Fruit fly (Drosophila melanogaster) whole organism, embryonic: Measurements from ENCODE around the gene Appl.

Experiments
- Ada2b ChIP-seq: fragments of 200-800 bp; sonication (Bioruptor generic); IDR thresholded peaks from 2 replicates; pipeline ENCODE4 v1.3.6; 2022; ENCODE audit warnings: missing biosample characterization, missing genetic modification characterization
- Adf1 ChIP-seq: fragments of 200-800 bp; sonication (Bioruptor generic); IDR thresholded peaks from 2 replicates; pipeline ENCODE4 v1.3.6; 2022; ENCODE audit warnings: missing biosample characterization, missing genetic modification characterization
- Atf6 ChIP-seq: fragments of 200-800 bp; sonication (Bioruptor generic); IDR thresholded peaks from 2 replicates; pipeline ENCODE4 v1.3.6; 2022; ENCODE audit warnings: missing biosample characterization, missing genetic modification characterization
- CG12219 ChIP-seq: fragments of 200-800 bp; sonication (Bioruptor generic); optimal IDR thresholded peaks from 3 replicates; lab custom pipeline; 2018; ENCODE audit warnings: missing biosample characterization, mild to moderate bottlenecking, missing genetic modification characterization
- CG17802 ChIP-seq: fragments of 200-800 bp; sonication (Bioruptor generic); optimal IDR thresholded peaks from 2 replicates; lab custom pipeline; 2018; ENCODE audit warnings: missing biosample characterization, mild to moderate bottlenecking, missing genetic modification characterization, moderate library complexity
- CG18011 ChIP-seq: fragments of 200-800 bp; sonication (Bioruptor generic); optimal IDR thresholded peaks from 2 replicates; lab custom pipeline; 2017; ENCODE audit warnings: missing biosample characterization, missing genetic modification characterization, mild to moderate bottlenecking, moderate library complexity, missing genotype
- CG18599 ChIP-seq: fragments of 200-800 bp; sonication (Bioruptor generic); optimal IDR thresholded peaks from 3 replicates; lab custom pipeline; 2017; ENCODE audit warnings: missing biosample characterization, missing genetic modification characterization, mild to moderate bottlenecking, moderate library complexity, missing genetic modification reagents
- CG2678 ChIP-seq: fragments of 200-800 bp; sonication (Bioruptor generic); optimal IDR thresholded peaks from 3 replicates; lab custom pipeline; 2019; ENCODE audit warnings: missing biosample characterization, mild to moderate bottlenecking, missing genetic modification characterization, moderate library complexity
- CG3065 ChIP-seq: fragments of 200-800 bp; sonication (Bioruptor generic); optimal IDR thresholded peaks from 2 replicates; lab custom pipeline; 2016; ENCODE audit warnings: missing biosample characterization, missing genetic modification characterization
- CG31224 ChIP-seq: fragments of 200-800 bp; sonication (Bioruptor generic); IDR thresholded peaks from 2 replicates; pipeline ENCODE4 v1.3.6; 2022; ENCODE audit warnings: missing biosample characterization, missing genetic modification characterization
- CG31365 ChIP-seq: fragments of 200-800 bp; sonication (Bioruptor generic); optimal IDR thresholded peaks from 2 replicates; lab custom pipeline; 2018; ENCODE audit warnings: missing biosample characterization, mild to moderate bottlenecking, missing genetic modification characterization
- CG3726 ChIP-seq: fragments of 200-800 bp; sonication (Bioruptor generic); IDR thresholded peaks from 3 replicates; pipeline ENCODE4, ENCODE4 v1.3.6; 2022; ENCODE audit warnings: missing biosample characterization, missing genetic modification characterization
- CG6272 ChIP-seq: fragments of 200-800 bp; sonication (Bioruptor generic); IDR thresholded peaks from 2 replicates; pipeline ENCODE4 v1.3.6; 2022; ENCODE audit warnings: missing biosample characterization, missing genetic modification characterization
- CG6791 ChIP-seq: fragments of 200-800 bp; sonication (Bioruptor generic); IDR thresholded peaks from 3 replicates; pipeline ENCODE4 v1.3.6; 2022; ENCODE audit warnings: missing biosample characterization, missing genetic modification characterization; ENCODE audit not compliant: partially characterized antibody
- CG7928 ChIP-seq: fragments of 200-800 bp; sonication (Bioruptor generic); optimal IDR thresholded peaks from 2 replicates; lab custom pipeline; 2017; ENCODE audit warnings: missing biosample characterization, mild to moderate bottlenecking, missing genetic modification characterization
- CG8388 ChIP-seq: fragments of 200-800 bp; sonication (Bioruptor generic); optimal IDR thresholded peaks from 2 replicates; lab custom pipeline; 2019; ENCODE audit warnings: missing biosample characterization, mild to moderate bottlenecking, missing genetic modification characterization, moderate library complexity
- Dip2 ChIP-seq: fragments of 200-800 bp; sonication (Bioruptor generic); IDR thresholded peaks from 2 replicates; pipeline ENCODE4 v1.3.6; 2022; ENCODE audit warnings: missing biosample characterization, missing genetic modification characterization
- E2f1 ChIP-seq: fragments of 200-800 bp; sonication (Bioruptor generic); IDR thresholded peaks from 2 replicates; pipeline ENCODE4 v1.3.6; 2022; ENCODE audit warnings: missing biosample characterization, missing genetic modification characterization
- H15 ChIP-seq: fragments of 200-800 bp; sonication (Bioruptor generic); IDR thresholded peaks from 3 replicates; pipeline ENCODE4 v1.3.6; 2022; ENCODE audit warnings: missing biosample characterization, missing genetic modification characterization
- Hsf ChIP-seq: fragments of 200-800 bp; sonication (Bioruptor generic); optimal IDR thresholded peaks from 3 replicates; lab custom pipeline; 2016; ENCODE audit warnings: missing biosample characterization, missing genetic modification characterization
- Jarid2 ChIP-seq: fragments of 200-800 bp; sonication (Bioruptor generic); optimal IDR thresholded peaks from 3 replicates; lab custom pipeline; 2017; ENCODE audit warnings: mild to moderate bottlenecking, missing biosample characterization, missing genetic modification reagents, missing genetic modification characterization
- MTF-1 ChIP-seq: fragments of 200-800 bp; sonication (Bioruptor generic); optimal IDR thresholded peaks from 2 replicates; lab custom pipeline; 2018; ENCODE audit warnings: missing biosample characterization, mild to moderate bottlenecking, missing genetic modification characterization, borderline replicate concordance
- Med ChIP-seq: fragments of 200-800 bp; sonication (Bioruptor generic); peaks from one replicate; lab custom pipeline; 2016; ENCODE audit warnings: missing biosample characterization, missing genetic modification characterization, mild to moderate bottlenecking, inconsistent platforms, moderate library complexity
- Nf-YC ChIP-seq: fragments of 200-800 bp; optimal IDR thresholded peaks from 3 replicates; lab custom pipeline; 2019; ENCODE audit warnings: missing biosample characterization, mild to moderate bottlenecking, missing genetic modification characterization, moderate library complexity
- Ptx1 ChIP-seq: fragments of 200-800 bp; sonication (Bioruptor generic); IDR thresholded peaks from 2 replicates; pipeline ENCODE4 v1.3.6; 2022; ENCODE audit warnings: missing biosample characterization, missing genetic modification characterization
- Rx ChIP-seq: fragments of 200-800 bp; sonication (Bioruptor generic); IDR thresholded peaks from 2 replicates; pipeline ENCODE4 v1.3.6; 2022; ENCODE audit warnings: missing biosample characterization, missing genetic modification characterization
- Sin3A ChIP-seq: fragments of >200 bp; optimal IDR thresholded peaks from 2 replicates; lab custom pipeline; 2018
- Trl ChIP-seq, 3 experiments: fragments of >200 bp in 2 of 3; fragments of 200-800 bp in 1 of 3; sonication (Bioruptor generic) in 1 of 3; optimal IDR thresholded peaks; 2 replicates in 1 of 3; 3 replicates in 2 of 3; lab custom pipeline; 2016 to 2017; ENCODE audit warnings: missing biosample characterization in 1 of 3, missing genetic modification characterization in 1 of 3
- bsh ChIP-seq, 2 experiments: fragments of 200-800 bp; sonication (Bioruptor generic); optimal IDR thresholded peaks; 2 replicates each; lab custom pipeline; 2017 to 2018; ENCODE audit warnings: mild to moderate bottlenecking in 2 of 2, missing biosample characterization in 2 of 2, missing genetic modification characterization in 2 of 2, moderate library complexity in 1 of 2
- chinmo ChIP-seq: fragments of 200-800 bp; sonication (Bioruptor generic); IDR thresholded peaks from 4 replicates; pipeline ENCODE4 v1.3.6; 2022; ENCODE audit warnings: missing biosample characterization, missing genetic modification characterization; ENCODE audit not compliant: partially characterized antibody
- croc ChIP-seq: fragments of 200-800 bp; sonication (Bioruptor generic); conservative IDR thresholded peaks from 3 replicates; pipeline ENCODE4 v1.3.6; 2022; ENCODE audit warnings: missing biosample characterization, missing genetic modification characterization
- cwo ChIP-seq: fragments of 200-800 bp; sonication (Bioruptor generic); optimal IDR thresholded peaks from 3 replicates; lab custom pipeline; 2017; ENCODE audit warnings: missing biosample characterization, missing genetic modification characterization, mild to moderate bottlenecking, moderate library complexity, missing genetic modification reagents
- ems ChIP-seq: fragments of 200-800 bp; sonication (Bioruptor generic); optimal IDR thresholded peaks from 3 replicates; lab custom pipeline; 2016; ENCODE audit warnings: missing biosample characterization, missing genetic modification characterization
- esg ChIP-seq: fragments of 200-800 bp; sonication (Bioruptor generic); conservative IDR thresholded peaks from 2 replicates; pipeline ENCODE4 v1.3.6; 2022; ENCODE audit warnings: missing biosample characterization, missing genetic modification characterization
- fd102C ChIP-seq: fragments of 200-800 bp; sonication (Bioruptor generic); optimal IDR thresholded peaks from 2 replicates; lab custom pipeline; 2018; ENCODE audit warnings: missing biosample characterization, mild to moderate bottlenecking, missing genetic modification characterization, moderate library complexity
- grau ChIP-seq: fragments of 200-800 bp; optimal IDR thresholded peaks from 3 replicates; lab custom pipeline; 2019; ENCODE audit warnings: missing biosample characterization, mild to moderate bottlenecking, missing genetic modification characterization, moderate library complexity
- hkb ChIP-seq, 2 experiments: fragments of 200-800 bp in 1 of 2; fragments of >200 bp in 1 of 2; sonication (Bioruptor generic) in 1 of 2; IDR thresholded peaks in 1 of 2; optimal IDR thresholded peaks in 1 of 2; 2 replicates each; pipeline versions ENCODE4 v1.3.6 to Lab custom; 2017 to 2022; ENCODE audit warnings: missing biosample characterization in 1 of 2, missing genetic modification characterization in 1 of 2
- insv ChIP-seq, 2 experiments: fragments of 200-800 bp; sonication (Bioruptor generic); optimal IDR thresholded peaks; 3 replicates each; lab custom pipeline; 2016 to 2018; ENCODE audit warnings: missing biosample characterization in 2 of 2, missing genetic modification characterization in 2 of 2
- lov ChIP-seq, 2 experiments: fragments of 200-800 bp in 1 of 2; fragments of >200 bp in 1 of 2; sonication (Bioruptor generic) in 1 of 2; IDR thresholded peaks in 1 of 2; optimal IDR thresholded peaks in 1 of 2; 2 replicates in 1 of 2; 3 replicates in 1 of 2; pipeline versions ENCODE4 v1.3.6 to Lab custom; 2017 to 2022; ENCODE audit warnings: missing biosample characterization in 1 of 2, missing genetic modification characterization in 1 of 2
- onecut ChIP-seq: fragments of 200-800 bp; sonication (Bioruptor generic); IDR thresholded peaks from 2 replicates; pipeline ENCODE4 v1.3.6; 2022; ENCODE audit warnings: missing biosample characterization, missing genetic modification characterization
- p53 ChIP-seq: fragments of 200-800 bp; sonication (Bioruptor generic); optimal IDR thresholded peaks from 2 replicates; lab custom pipeline; 2016; ENCODE audit warnings: missing biosample characterization, missing genetic modification characterization
- prd ChIP-seq, 3 experiments: fragments of >200 bp in 2 of 3; fragments of 200-800 bp in 1 of 3; sonication (Bioruptor generic) in 1 of 3; optimal IDR thresholded peaks in 2 of 3; IDR thresholded peaks in 1 of 3; 2 replicates in 2 of 3; 3 replicates in 1 of 3; pipeline versions ENCODE4 v1.3.6 to Lab custom; 2017 to 2022; ENCODE audit warnings: missing biosample characterization in 1 of 3, missing genetic modification characterization in 1 of 3
- row ChIP-seq: fragments of 200-800 bp; sonication (Bioruptor generic); IDR thresholded peaks from 3 replicates; pipeline ENCODE4 v1.3.6; 2022; ENCODE audit warnings: missing biosample characterization, missing genetic modification characterization
- sens ChIP-seq: fragments of 200-800 bp; sonication (Bioruptor generic); peaks from one replicate; lab custom pipeline; 2016; ENCODE audit warnings: missing biosample characterization, missing genetic modification characterization
- slbo ChIP-seq: fragments of 200-800 bp; sonication (Bioruptor generic); IDR thresholded peaks from 2 replicates; pipeline ENCODE4 v1.3.6; 2022; ENCODE audit warnings: missing biosample characterization, missing genetic modification characterization
- zen2 ChIP-seq: fragments of 200-800 bp; sonication (Bioruptor generic); IDR thresholded peaks from 3 replicates; pipeline ENCODE4 v1.3.6; 2022; ENCODE audit warnings: missing biosample characterization, missing genetic modification characterization; ENCODE audit not compliant: partially characterized antibody
- zfh1 ChIP-seq: fragments of 200-800 bp; sonication (Bioruptor generic); IDR thresholded peaks from 3 replicates; pipeline ENCODE4 v1.3.6; 2022; ENCODE audit warnings: missing biosample characterization, missing genetic modification characterization

Appl gene

dm6 chrX:494191-494554, 36.1 kb upstream of the Appl start (continued):
- TF ChIP-seq Trl (optimal IDR thresholded peaks at IDR 0.05; lab: Kevin White, UChicago) = no peak
- TF ChIP-seq Trl (GFP tag; optimal IDR thresholded peaks at IDR 0.05; lab: Kevin White, UChicago) = no peak
- 0 out of 2 replicates have a peak, but pooled peaks have one; percentile 0 for TF ChIP-seq Dip2 (GFP tag; lab: Robert Waterston, UW)
- TF ChIP-seq CG18011 (GFP tag; lab: Kevin White, UChicago) = peak; percentile 95
- TF ChIP-seq cwo (GFP tag; lab: Kevin White, UChicago) = no peak
- TF ChIP-seq H15 (GFP tag; lab: Robert Waterston, UW) = no peak
- TF ChIP-seq lov (optimal IDR thresholded peaks at IDR 0.05; lab: Kevin White, UChicago) = no peak
- TF ChIP-seq lov (GFP tag; IDR thresholded peaks at IDR 0.05; lab: Robert Waterston, UW) = no peak
- TF ChIP-seq Hsf = no peak
- no peak for TF ChIP-seq CG6791 (GFP tag; lab: Robert Waterston, UW)
- no peak for TF ChIP-seq CG17802 (tag; lab: Kevin White, UChicago)
- peak in 1 of 2 experiments; percentile 16 for TF ChIP-seq insv (GFP tag; optimal IDR thresholded peaks at IDR 0.05; lab: Kevin White, UChicago)
- no peak for TF ChIP-seq CG6272 (GFP tag; lab: Robert Waterston, UW)
- TF ChIP-seq MTF-1 (GFP tag; lab: Kevin White, UChicago) = peak; percentile 30
- no peak for TF ChIP-seq p53 (GFP tag; lab: Kevin White, UChicago)
- no peak for TF ChIP-seq chinmo (GFP tag; lab: Robert Waterston, UW)
- TF ChIP-seq croc (GFP tag; lab: Robert Waterston, UW) = no peak

- TF ChIP-seq Ada2b (0 out of 2 replicates have a peak, but pooled peaks have one; percentile 11), Rx (GFP tag; lab: Robert Waterston, UW) (no peak), CG3726 (GFP tag; lab: Robert Waterston, UW) (no peak), slbo (GFP tag; lab: Robert Waterston, UW) (peak; percentile 30; the same call in 1 of the 2 replicates), CG17802 (tag; lab: Kevin White, UChicago) (no peak), Nf-YC (tag; lab: Kevin White, UChicago) (peak; percentile 68), hkb (optimal IDR thresholded peaks at IDR 0.05; lab: Kevin White, UChicago) (no peak), hkb (GFP tag; IDR thresholded peaks at IDR 0.05; lab: Robert Waterston, UW) (no peak), zen2 (no peak), ems (GFP tag; lab: Kevin White, UChicago) (no peak), CG7928 (no peak), prd (optimal IDR thresholded peaks at IDR 0.05; lab: Kevin White, UChicago) (no peak), prd (GFP tag; IDR thresholded peaks at IDR 0.05; lab: Robert Waterston, UW) (0 out of 3 replicates have a peak, but pooled peaks have one; percentile 26), Sin3A (lab: Kevin White, UChicago) (no peak), CG2678 (peak; percentile 5), bsh (GFP tag; optimal IDR thresholded peaks at IDR 0.05; lab: Kevin White, UChicago) (no peak), grau (no peak), Med (GFP tag; lab: Kevin White, UChicago) (peak; percentile 75), E2f1 (GFP tag; lab: Robert Waterston, UW) (no peak), CG3065 (GFP tag; lab: Kevin White, UChicago) (no peak), row (GFP tag; lab: Robert Waterston, UW) (peak; percentile 35; the same call in 2 of the 3 replicates), Atf6 (no peak), Adf1 (GFP tag; lab: Robert Waterston, UW) (no peak), onecut (GFP tag; lab: Robert Waterston, UW) (no peak), Jarid2 (no peak), CG12219 (GFP tag; lab: Kevin White, UChicago) (no peak), CG31224 (GFP tag; lab: Robert Waterston, UW) (no peak), fd102C (GFP tag; lab: Kevin White, UChicago) (no peak), sens (peak; percentile 65), H15 (GFP tag; lab: Robert Waterston, UW) (0 out of 3 replicates have a peak, but pooled peaks have one; percentile 29), zfh1 (GFP tag; lab: Robert Waterston, UW) (no peak), CG31365 (tag; lab: Kevin White, UChicago) (no peak), CG18599 (GFP tag; lab: Kevin White, UChicago) (peak; percentile 60), Ptx1 (peak; percentile 31; the same call in 1 of the 2 replicates), esg (GFP tag; lab: Robert Waterston, UW) (no peak), CG8388 (GFP tag; lab: Kevin White, UChicago) (no peak)
Observed at dm6 chrX:494607-495006, 35.7 kb upstream of the Appl start, which contains the start of gene CG17778. Gene CG17778, plus strand, starts transcription at chrX:494614.
